Worm (Caenorhabditis elegans): ENCODE measurements around the gene F59D12.2.

F59D12.2 gene

DNA sequence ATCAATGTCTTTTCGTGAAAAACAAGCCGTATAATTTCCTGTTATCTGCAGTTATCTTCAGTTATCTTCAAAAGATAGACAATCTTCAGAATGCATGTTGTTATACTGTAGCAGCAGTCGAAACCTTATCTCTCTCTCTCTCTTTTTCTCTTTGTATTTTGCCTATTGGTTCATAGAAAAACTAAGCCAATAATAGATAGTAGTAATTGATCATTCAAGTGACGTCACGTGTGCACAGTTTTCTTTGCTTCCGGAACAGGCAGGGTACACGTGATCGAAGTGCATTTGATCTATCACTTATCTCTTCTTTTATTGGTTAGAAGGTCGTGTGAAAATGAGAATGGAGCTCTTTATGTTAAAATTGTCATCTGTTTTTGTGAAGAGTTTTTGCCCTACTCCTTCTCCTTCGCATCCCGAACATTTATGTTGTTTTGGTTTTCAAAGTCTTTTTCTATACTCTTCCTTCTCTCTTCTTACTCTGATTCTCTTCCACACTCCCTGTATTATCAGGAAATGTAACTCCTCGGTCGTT is 29.1 kb upstream of the F59D12.2 start:
- TF ChIP-seq mdt-29 (GFP tag; IDR thresholded peaks at IDR 0.05) = no peak
- TF ChIP-seq lin-15B (tag; optimal IDR thresholded peaks at IDR 0.05) = no peak
- no peak for TF ChIP-seq nhr-42 (GFP tag; IDR thresholded peaks at IDR 0.05)
- TF ChIP-seq D1046.2 (GFP tag; IDR thresholded peaks at IDR 0.05) = no peak
- no peak for TF ChIP-seq mxl-3 (GFP tag; optimal IDR thresholded peaks at IDR 0.05)
- TF ChIP-seq nhr-6 (tag; optimal IDR thresholded peaks at IDR 0.05) = no peak
- 0 out of 2 replicates have a peak, but pooled peaks have one; percentile 14 for TF ChIP-seq tra-1 (GFP tag; IDR thresholded peaks at IDR 0.05)
- TF ChIP-seq ceh-20 (GFP tag; IDR thresholded peaks at IDR 0.05) = no peak
- TF ChIP-seq ceh-32 (tag; optimal IDR thresholded peaks at IDR 0.05; ENCODE audit: poor library complexity) = no peak
- peak; percentile 67 for TF ChIP-seq dmd-6 (GFP tag; IDR thresholded peaks at IDR 0.05)
- no peak for TF ChIP-seq daf-12 (tag; optimal IDR thresholded peaks at IDR 0.05)
- TF ChIP-seq nhr-111 (GFP tag; optimal IDR thresholded peaks at IDR 0.05) = no peak
- TF ChIP-seq spr-3 (GFP tag; optimal IDR thresholded peaks at IDR 0.05) = no peak
- TF ChIP-seq egl-27 (tag; optimal IDR thresholded peaks at IDR 0.05) = no peak
- no peak for TF ChIP-seq fos-1 (tag; optimal IDR thresholded peaks at IDR 0.05)
- TF ChIP-seq zfp-3 (GFP tag; conservative IDR thresholded peaks at IDR 0.05) = no peak
- TF ChIP-seq lin-13 (GFP tag; optimal IDR thresholded peaks at IDR 0.05) = no peak
- TF ChIP-seq ceh-82 (tag; optimal IDR thresholded peaks at IDR 0.05) = no peak
- TF ChIP-seq sdz-12 (GFP tag; optimal IDR thresholded peaks at IDR 0.05) = no peak
- peak; percentile 85 for TF ChIP-seq aha-1 (tag)
- peak; percentile 0 for TF ChIP-seq nhr-11 (tag; optimal IDR thresholded peaks at IDR 0.05)
- TF ChIP-seq daf-16 (GFP tag; optimal IDR thresholded peaks at IDR 0.05) = peak in 1 of 2 experiments; percentile 8
- TF ChIP-seq daf-16 (tag; optimal IDR thresholded peaks at IDR 0.05) = peak; percentile 84
- no peak for TF ChIP-seq F44E2.7 (GFP tag; IDR thresholded peaks at IDR 0.05)
- TF ChIP-seq hif-1 (tag; optimal IDR thresholded peaks at IDR 0.05) = no peak
- TF ChIP-seq R02D3.7 (tag; optimal IDR thresholded peaks at IDR 0.05) = no peak
- no peak for TF ChIP-seq Y105C5A.15 (GFP tag; IDR thresholded peaks at IDR 0.05)
- TF ChIP-seq nhr-41 (GFP tag; IDR thresholded peaks at IDR 0.05) = no peak
- TF ChIP-seq set-16 (GFP tag; IDR thresholded peaks at IDR 0.05) = no peak
- no peak for TF ChIP-seq F49E8.2 (tag; optimal IDR thresholded peaks at IDR 0.05; ENCODE audit: borderline replicate concordance)
- TF ChIP-seq lin-38 (GFP tag; IDR thresholded peaks at IDR 0.05) = no peak
- TF ChIP-seq nhr-25 (tag; optimal IDR thresholded peaks at IDR 0.05; ENCODE audit: borderline replicate concordance, insufficient read depth) = no peak
- no peak for TF ChIP-seq madf-9 (GFP tag; conservative IDR thresholded peaks at IDR 0.05)
- no peak for TF ChIP-seq skn-1 (tag; optimal IDR thresholded peaks at IDR 0.05)
- TF ChIP-seq nhr-102 (tag; optimal IDR thresholded peaks at IDR 0.05) = peak; percentile 50
- TF ChIP-seq ces-1 (GFP tag; optimal IDR thresholded peaks at IDR 0.05) = no peak
- TF ChIP-seq dmd-9 (GFP tag; IDR thresholded peaks at IDR 0.05) = no peak
- TF ChIP-seq ama-1 (optimal IDR thresholded peaks at IDR 0.05) = no peak
- no peak for TF ChIP-seq Y48G9A.11 (GFP tag; IDR thresholded peaks at IDR 0.05)
- TF ChIP-seq ceh-44 (GFP tag; IDR thresholded peaks at IDR 0.05) = no peak
- no peak for TF ChIP-seq ztf-11 (tag; optimal IDR thresholded peaks at IDR 0.05)
- TF ChIP-seq snpc-1.2 (GFP tag; IDR thresholded peaks at IDR 0.05) = no peak
- no peak for TF ChIP-seq fkh-10 (GFP tag; optimal IDR thresholded peaks at IDR 0.05)
- no peak for TF ChIP-seq ZK546.5 (tag; optimal IDR thresholded peaks at IDR 0.05)
- no peak for TF ChIP-seq F37D6.2 (tag; optimal IDR thresholded peaks at IDR 0.05)
- TF ChIP-seq mxl-2 (GFP tag; conservative IDR thresholded peaks at IDR 0.05) = no peak
- TF ChIP-seq mep-1 (tag; optimal IDR thresholded peaks at IDR 0.05) = peak; percentile 34
- no peak for TF ChIP-seq lin-29 (GFP tag; IDR thresholded peaks at IDR 0.05)
- no peak for TF ChIP-seq lin-39 (tag; optimal IDR thresholded peaks at IDR 0.05)
- no peak for TF ChIP-seq pqm-1 (tag; optimal IDR thresholded peaks at IDR 0.05)
- TF ChIP-seq zip-2 (tag; optimal IDR thresholded peaks at IDR 0.05) = no peak
- TF ChIP-seq duxl-1 (tag; optimal IDR thresholded peaks at IDR 0.05; ENCODE audit: poor library complexity) = no peak
